Worm (Caenorhabditis elegans): Measurements from ENCODE around the gene srj-22.

ce11 chrV:10768892-10769291 is 25.3 kb upstream of the srj-22 start:
- no peak for TF ChIP-seq sox-4 (tag; optimal IDR thresholded peaks at IDR 0.05)
- TF ChIP-seq nhr-20 (tag; optimal IDR thresholded peaks at IDR 0.05): no peak
- TF ChIP-seq ztf-11 (tag; optimal IDR thresholded peaks at IDR 0.05): no peak
- no peak for TF ChIP-seq nhr-11 (tag; optimal IDR thresholded peaks at IDR 0.05)
- TF ChIP-seq ama-1 (optimal IDR thresholded peaks at IDR 0.05): no peak
- TF ChIP-seq nhr-76 (tag; optimal IDR thresholded peaks at IDR 0.05): no peak
- no peak for TF ChIP-seq Y116A8C.19 (tag; optimal IDR thresholded peaks at IDR 0.05; ENCODE audit: borderline replicate concordance)
- TF ChIP-seq tbx-2 (tag; optimal IDR thresholded peaks at IDR 0.05): no peak
- no peak for TF ChIP-seq egl-27 (tag; optimal IDR thresholded peaks at IDR 0.05)
- no peak for TF ChIP-seq mep-1 (tag; optimal IDR thresholded peaks at IDR 0.05)
- TF ChIP-seq nhr-237 (tag; optimal IDR thresholded peaks at IDR 0.05): no peak
- no peak for TF ChIP-seq C16A3.4 (tag; optimal IDR thresholded peaks at IDR 0.05)

Measured in whole organism, L1 larva.